Worm (Caenorhabditis elegans) whole organism, L4/young adult: ENCODE measurements around the gene ZK105.12.

Experiments used
- W03F9.2 ChIP-seq: fragments of 150-350 bp; optimal IDR thresholded peaks from 2 replicates; lab custom pipeline; 2014; ENCODE audit warnings: missing biosample characterization, missing genetic modification characterization
- dao-5 ChIP-seq: sonication (generic microtip); optimal IDR thresholded peaks from 2 replicates; lab custom pipeline; 2016; ENCODE audit warnings: missing genotype, missing genetic modification characterization, moderate library complexity, missing compliant biosample characterization
- him-1 ChIP-seq: sonication (generic microtip); optimal IDR thresholded peaks from 2 replicates; lab custom pipeline; 2016; ENCODE audit warnings: missing genotype, missing genetic modification reagents, missing genetic modification characterization, missing compliant biosample characterization

DNA sequence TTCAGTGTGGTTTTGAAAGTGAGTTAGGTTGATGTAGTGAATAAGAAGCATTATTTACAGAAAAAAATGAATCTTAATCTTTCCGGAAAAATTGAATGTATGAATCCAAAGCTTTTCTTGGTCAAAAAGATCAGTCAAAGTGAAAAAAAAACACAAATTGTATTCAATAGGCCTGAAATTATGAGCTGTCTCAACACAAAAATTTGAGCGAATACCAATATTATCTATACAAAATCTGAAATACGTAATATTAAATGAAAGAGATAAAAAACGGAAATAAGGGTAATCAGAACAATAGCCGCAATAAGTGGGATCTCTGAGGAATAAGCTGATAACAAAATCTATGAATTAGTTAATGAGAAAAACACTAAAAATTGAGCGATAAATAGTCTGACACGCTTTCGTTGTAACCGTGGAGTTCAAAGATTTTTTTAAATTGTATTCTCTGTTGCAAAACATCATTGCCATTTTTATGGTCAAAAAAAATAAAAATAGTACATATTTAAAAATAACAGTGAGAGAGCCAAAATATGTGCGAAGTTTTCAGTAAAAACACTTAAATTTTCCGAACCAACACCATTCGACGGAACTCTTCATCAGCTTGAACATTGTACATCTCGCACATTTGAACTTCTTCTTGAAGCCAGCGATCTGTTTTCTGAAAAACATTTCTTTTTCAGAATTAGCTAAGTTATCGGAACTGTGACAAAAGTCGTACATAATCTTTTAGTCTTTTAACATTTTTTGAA, 31.9 kb downstream of the ZK105.12 start, which contains the start of gene sre-11:
- no peak for TF ChIP-seq him-1
- no peak for TF ChIP-seq W03F9.2 (tag; lab: Kevin White, UChicago)
- no peak for TF ChIP-seq dao-5 (tag; lab: Kevin White, UChicago)
